Worm (Caenorhabditis elegans): ENCODE measurements around the gene spat-2.

The spat-2 gene

DNA sequence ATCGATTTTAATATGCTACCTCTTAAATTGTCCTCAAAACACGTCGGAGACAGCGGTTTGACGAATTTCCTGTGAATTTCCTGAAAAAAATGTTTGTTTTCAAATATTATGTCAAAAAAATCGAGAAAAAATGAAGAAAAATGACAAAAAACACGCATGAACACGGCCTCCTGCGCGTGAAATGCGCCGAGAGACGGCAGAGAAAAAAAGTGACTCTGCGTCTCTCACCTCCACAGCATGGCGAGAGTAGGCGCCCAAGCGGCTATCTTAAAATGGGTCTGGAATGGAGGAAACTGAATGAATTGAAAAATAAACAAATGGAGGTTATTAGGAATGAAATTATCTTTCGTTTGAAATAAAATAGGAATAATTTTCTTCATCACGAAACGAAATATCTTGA lies 74.0 kb downstream of the spat-2 start (continued):
- TF ChIP-seq egl-27 (tag; optimal IDR thresholded peaks at IDR 0.05): no peak
- TF ChIP-seq ztf-4 (tag; optimal IDR thresholded peaks at IDR 0.05): no peak
- TF ChIP-seq nhr-25 (tag; optimal IDR thresholded peaks at IDR 0.05): peak; percentile 25
- TF ChIP-seq hmg-11 (tag; optimal IDR thresholded peaks at IDR 0.05): peak; percentile 67
- TF ChIP-seq skn-1 (tag; optimal IDR thresholded peaks at IDR 0.05): no peak
